Worm (Caenorhabditis elegans): Measurements from ENCODE around the gene T10D4.1.

DNA sequence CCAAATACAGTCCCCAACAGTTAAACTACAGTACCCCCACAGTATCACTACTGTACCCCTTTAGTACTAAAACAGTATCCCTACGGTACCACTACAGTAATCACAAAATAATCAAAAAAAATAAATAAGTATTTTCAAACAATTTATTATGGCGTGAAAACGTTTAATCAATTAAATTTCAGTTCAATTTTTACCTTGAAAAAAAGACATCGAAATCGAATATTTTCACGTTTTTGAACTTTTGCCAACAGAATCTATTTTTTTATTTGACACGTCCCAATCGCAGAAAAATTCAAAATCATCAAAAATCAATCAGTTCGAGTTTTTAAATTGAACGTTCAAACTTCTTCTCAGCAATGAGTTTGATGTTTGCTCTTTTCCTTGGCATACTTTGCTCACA lies 36.0 kb upstream of the T10D4.1 start, which contains the start of gene clec-123:
- TF ChIP-seq nfya-1 (tag; optimal IDR thresholded peaks at IDR 0.05) (no peak), K09A11.1 (tag; optimal IDR thresholded peaks at IDR 0.05; ENCODE audit: insufficient read depth) (no peak), sdc-2 (tag; optimal IDR thresholded peaks at IDR 0.05) (no peak), ceh-2 (tag; optimal IDR thresholded peaks at IDR 0.05) (no peak), ama-1 (optimal IDR thresholded peaks at IDR 0.05) (no peak), rnt-1 (tag; optimal IDR thresholded peaks at IDR 0.05) (no peak), F13H6.1 (tag; optimal IDR thresholded peaks at IDR 0.05) (no peak), unc-86 (tag; optimal IDR thresholded peaks at IDR 0.05) (no peak), ceh-18 (tag; optimal IDR thresholded peaks at IDR 0.05) (no peak), C38D4.7 (GFP tag; optimal IDR thresholded peaks at IDR 0.05) (no peak)
